Worm (Caenorhabditis elegans) whole organism, L4/young adult: Measurements from ENCODE around the gene ZK1240.6.

Source experiments
- W03F9.2 ChIP-seq: fragments of 150-350 bp; optimal IDR thresholded peaks from 2 replicates; lab custom pipeline; 2014; ENCODE audit warnings: missing biosample characterization, missing genetic modification characterization
- him-1 ChIP-seq: sonication (generic microtip); optimal IDR thresholded peaks from 2 replicates; lab custom pipeline; 2016; ENCODE audit warnings: missing genotype, missing genetic modification reagents, missing genetic modification characterization, missing compliant biosample characterization

DNA sequence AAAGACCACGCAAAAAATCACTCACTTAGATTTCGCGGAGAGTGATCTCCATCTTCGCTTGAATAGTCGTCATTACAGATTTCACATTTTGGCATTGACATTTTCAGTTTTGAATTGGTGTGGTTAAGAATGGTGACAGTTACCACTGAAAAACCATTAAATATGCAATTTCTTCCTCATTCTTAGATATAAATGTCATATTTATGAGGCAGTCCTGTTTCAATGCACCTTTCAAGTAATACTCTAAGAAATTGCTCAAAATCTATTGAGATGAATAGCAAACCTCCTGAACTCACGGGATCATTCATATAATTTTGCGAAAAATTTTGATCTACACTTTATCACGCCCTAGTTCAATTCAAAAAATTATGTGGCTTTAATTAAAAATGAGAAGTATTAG, 30.7 kb downstream of the ZK1240.6 start, which contains the start of gene K09F6.7:
- no peak for TF ChIP-seq W03F9.2 (tag; lab: Kevin White, UChicago)
- no peak for TF ChIP-seq him-1 (tag; lab: Kevin White, UChicago)
